Fruit fly (Drosophila melanogaster) whole organism, embryonic: ENCODE data around the gene CG7551.

Source experiments
- Abd-B ChIP-seq: fragments of 200-800 bp; sonication (Bioruptor generic); optimal IDR thresholded peaks from 2 replicates; lab custom pipeline; 2018; ENCODE audit warnings: missing biosample characterization, mild to moderate bottlenecking, missing genetic modification characterization, moderate library complexity
- Ada2b ChIP-seq: fragments of 200-800 bp; sonication (Bioruptor generic); IDR thresholded peaks from 2 replicates; pipeline ENCODE4 v1.3.6; 2022; ENCODE audit warnings: missing biosample characterization, missing genetic modification characterization
- CG10366 ChIP-seq: fragments of 200-800 bp; sonication (Bioruptor generic); IDR thresholded peaks from 2 replicates; pipeline ENCODE4 v1.3.6; 2022; ENCODE audit warnings: missing biosample characterization, missing genetic modification characterization
- CG12236 ChIP-seq: fragments of 200-800 bp; sonication (Bioruptor generic); optimal IDR thresholded peaks from 2 replicates; lab custom pipeline; 2016; ENCODE audit warnings: missing biosample characterization, missing genetic modification characterization
- CG12744 ChIP-seq: fragments of 200-800 bp; sonication (Bioruptor generic); optimal IDR thresholded peaks from 2 replicates; lab custom pipeline; 2016; ENCODE audit warnings: missing biosample characterization, missing genetic modification characterization
- CG12769 ChIP-seq: fragments of 200-800 bp; sonication (Bioruptor generic); optimal IDR thresholded peaks from 2 replicates; lab custom pipeline; 2019; ENCODE audit warnings: missing biosample characterization, mild to moderate bottlenecking, missing genetic modification characterization, moderate library complexity
- CG13424 ChIP-seq: fragments of 200-800 bp; sonication (Bioruptor generic); optimal IDR thresholded peaks from 2 replicates; lab custom pipeline; 2019; ENCODE audit warnings: missing biosample characterization, mild to moderate bottlenecking, missing genetic modification characterization, moderate library complexity
- CG1647 ChIP-seq: fragments of 200-800 bp; sonication (Bioruptor generic); optimal IDR thresholded peaks from 3 replicates; lab custom pipeline; 2016; ENCODE audit warnings: missing biosample characterization, missing genetic modification characterization
- CG17912 ChIP-seq: fragments of 200-800 bp; sonication (Bioruptor generic); optimal IDR thresholded peaks from 2 replicates; lab custom pipeline; 2018; ENCODE audit warnings: missing biosample characterization, mild to moderate bottlenecking, missing genetic modification characterization
- CG18764 ChIP-seq: fragments of 200-800 bp; sonication (Bioruptor generic); optimal IDR thresholded peaks from 3 replicates; lab custom pipeline; 2016; ENCODE audit warnings: missing biosample characterization, missing genetic modification characterization
- CG2129 ChIP-seq: fragments of 200-800 bp; sonication (Bioruptor generic); IDR thresholded peaks from 2 replicates; pipeline ENCODE4 v1.3.6; 2022; ENCODE audit warnings: missing biosample characterization, missing genetic modification characterization; ENCODE audit not compliant: partially characterized antibody
- CG2875 ChIP-seq: fragments of 200-800 bp; sonication (Bioruptor generic); optimal IDR thresholded peaks from 2 replicates; lab custom pipeline; 2017; ENCODE audit warnings: missing biosample characterization, mild to moderate bottlenecking, missing genetic modification characterization, missing genetic modification reagents
- CG31224 ChIP-seq: fragments of 200-800 bp; sonication (Bioruptor generic); IDR thresholded peaks from 2 replicates; pipeline ENCODE4 v1.3.6; 2022; ENCODE audit warnings: missing biosample characterization, missing genetic modification characterization
- CG3163 ChIP-seq: fragments of 200-800 bp; sonication (Bioruptor generic); optimal IDR thresholded peaks from 3 replicates; lab custom pipeline; 2016; ENCODE audit warnings: missing biosample characterization, missing genetic modification characterization
- CG3281 ChIP-seq: fragments of 200-800 bp; sonication (Bioruptor generic); optimal IDR thresholded peaks from 3 replicates; lab custom pipeline; 2017; ENCODE audit warnings: missing biosample characterization, mild to moderate bottlenecking, missing genetic modification characterization
- CG33213 ChIP-seq: fragments of 200-800 bp; sonication (Bioruptor generic); optimal IDR thresholded peaks from 3 replicates; lab custom pipeline; 2016; ENCODE audit warnings: missing biosample characterization, missing genetic modification characterization
- CG3407 ChIP-seq: fragments of 200-800 bp; sonication (Bioruptor generic); optimal IDR thresholded peaks from 2 replicates; lab custom pipeline; 2018; ENCODE audit warnings: missing biosample characterization, mild to moderate bottlenecking, missing genetic modification characterization
- CG34224 ChIP-seq: fragments of 200-800 bp; sonication (Bioruptor generic); IDR thresholded peaks from 3 replicates; pipeline ENCODE4 v1.3.6; 2022; ENCODE audit warnings: missing biosample characterization, missing genetic modification characterization; ENCODE audit not compliant: partially characterized antibody
- CG3847 ChIP-seq: fragments of 200-800 bp; sonication (Bioruptor generic); IDR thresholded peaks from 2 replicates; pipeline ENCODE4 v1.3.6; 2022; ENCODE audit warnings: missing biosample characterization, missing genetic modification characterization
- CG4282 ChIP-seq: fragments of 200-800 bp; sonication (Bioruptor generic); optimal IDR thresholded peaks from 2 replicates; lab custom pipeline; 2016; ENCODE audit warnings: missing biosample characterization, missing genetic modification characterization
- CG4328 ChIP-seq: fragments of 200-800 bp; sonication (Bioruptor generic); optimal IDR thresholded peaks from 3 replicates; lab custom pipeline; 2017; ENCODE audit warnings: missing biosample characterization, missing genetic modification reagents, missing genetic modification characterization
- CG4404 ChIP-seq: fragments of 200-800 bp; sonication (Bioruptor generic); IDR thresholded peaks from 2 replicates; pipeline ENCODE4 v1.3.6; 2022; ENCODE audit warnings: missing biosample characterization, missing genetic modification characterization
- CG4617 ChIP-seq: fragments of 200-800 bp; sonication (Bioruptor generic); optimal IDR thresholded peaks from 3 replicates; lab custom pipeline; 2016; ENCODE audit warnings: missing biosample characterization, missing genetic modification characterization, borderline replicate concordance
- CG7745 ChIP-seq: fragments of 200-800 bp; sonication (Bioruptor generic); optimal IDR thresholded peaks from 2 replicates; lab custom pipeline; 2018; ENCODE audit warnings: missing biosample characterization, mild to moderate bottlenecking, missing genetic modification characterization, moderate library complexity
- CG7786 ChIP-seq: fragments of 200-800 bp; sonication (Bioruptor generic); optimal IDR thresholded peaks from 2 replicates; lab custom pipeline; 2016; ENCODE audit warnings: missing biosample characterization, missing genetic modification characterization
- CG7839 ChIP-seq: fragments of 200-800 bp; sonication (Bioruptor generic); optimal IDR thresholded peaks from 3 replicates; lab custom pipeline; 2018; ENCODE audit warnings: missing biosample characterization, mild to moderate bottlenecking, missing genetic modification characterization, moderate library complexity
- CG8290 ChIP-seq, 3 experiments: fragments of 200-800 bp; sonication (Bioruptor generic); optimal IDR thresholded peaks; 2 replicates each; lab custom pipeline; 2016 to 2019; ENCODE audit warnings: missing biosample characterization in 3 of 3, missing genetic modification characterization in 3 of 3, mild to moderate bottlenecking in 2 of 3, moderate library complexity in 1 of 3
- CG8765 ChIP-seq: fragments of 200-800 bp; sonication (Bioruptor generic); IDR thresholded peaks from 2 replicates; pipeline ENCODE4 v1.3.6; 2022; ENCODE audit warnings: missing biosample characterization, missing genetic modification characterization
- CG9932 ChIP-seq: fragments of 200-800 bp; sonication (Bioruptor generic); IDR thresholded peaks from 2 replicates; pipeline ENCODE4 v1.3.6; 2022; ENCODE audit warnings: missing biosample characterization, missing genetic modification characterization
- CkIIα-i1 ChIP-seq: fragments of 200-800 bp; sonication (Bioruptor generic); IDR thresholded peaks from 2 replicates; pipeline ENCODE4 v1.3.6; 2022; ENCODE audit warnings: missing biosample characterization, missing genetic modification characterization
- D19A ChIP-seq: fragments of 200-800 bp; optimal IDR thresholded peaks from 3 replicates; lab custom pipeline; 2019; ENCODE audit warnings: missing biosample characterization, mild to moderate bottlenecking, missing genetic modification characterization, moderate library complexity
- Dek ChIP-seq: fragments of 200-800 bp; sonication (Bioruptor generic); optimal IDR thresholded peaks from 3 replicates; lab custom pipeline; 2019; ENCODE audit warnings: missing biosample characterization, mild to moderate bottlenecking, missing genetic modification characterization, moderate library complexity
- Dfd ChIP-seq, 2 experiments: fragments of >200 bp; optimal IDR thresholded peaks; 2 replicates each; lab custom pipeline; 2017; ENCODE audit warnings: missing biosample characterization in 2 of 2, missing genetic modification characterization in 2 of 2
- Drgx ChIP-seq: fragments of 200-800 bp; sonication (Bioruptor generic); IDR thresholded peaks from 2 replicates; pipeline ENCODE4 v1.3.6; 2022; ENCODE audit warnings: missing biosample characterization, missing genetic modification characterization
- Rx ChIP-seq: fragments of 200-800 bp; sonication (Bioruptor generic); IDR thresholded peaks from 2 replicates; pipeline ENCODE4 v1.3.6; 2022; ENCODE audit warnings: missing biosample characterization, missing genetic modification characterization
- Six4 ChIP-seq: fragments of 200-800 bp; sonication (Bioruptor generic); optimal IDR thresholded peaks from 2 replicates; lab custom pipeline; 2016; ENCODE audit warnings: missing biosample characterization, missing genetic modification characterization
- TFAM ChIP-seq: fragments of 200-800 bp; sonication (Bioruptor generic); optimal IDR thresholded peaks from 2 replicates; lab custom pipeline; 2017; ENCODE audit warnings: missing biosample characterization, missing genetic modification characterization, inconsistent platforms
- Tbp ChIP-seq: fragments of >200 bp; optimal IDR thresholded peaks from 2 replicates; lab custom pipeline; 2018; ENCODE audit warnings: missing biosample characterization, missing genetic modification characterization
- crol ChIP-seq: fragments of 200-800 bp; sonication (Bioruptor generic); IDR thresholded peaks from 2 replicates; pipeline ENCODE4 v1.3.6; 2022; ENCODE audit warnings: missing biosample characterization, missing genetic modification characterization
- dati ChIP-seq: fragments of 200-800 bp; sonication (Bioruptor generic); IDR thresholded peaks from 2 replicates; pipeline ENCODE4 v1.3.6; 2022; ENCODE audit warnings: missing biosample characterization, missing genetic modification characterization
- gcm2 ChIP-seq: fragments of 200-800 bp; sonication (Bioruptor generic); optimal IDR thresholded peaks from 2 replicates; lab custom pipeline; 2016; ENCODE audit warnings: missing biosample characterization, missing genetic modification characterization
- gsb ChIP-seq: fragments of 200-800 bp; sonication (Bioruptor generic); IDR thresholded peaks from 2 replicates; pipeline ENCODE4 v1.3.6; 2022; ENCODE audit warnings: missing biosample characterization, missing genetic modification characterization
- hb ChIP-seq: fragments of 200-800 bp; sonication (Bioruptor generic); IDR thresholded peaks from 3 replicates; pipeline ENCODE4 v1.3.6; 2022; ENCODE audit warnings: missing biosample characterization, missing genetic modification characterization; ENCODE audit not compliant: partially characterized antibody
- ind ChIP-seq: fragments of 200-800 bp; sonication (Bioruptor generic); optimal IDR thresholded peaks from 3 replicates; lab custom pipeline; 2016; ENCODE audit warnings: missing biosample characterization, missing genetic modification characterization
- maf-S ChIP-seq: fragments of 200-800 bp; sonication (Bioruptor generic); optimal IDR thresholded peaks from 2 replicates; lab custom pipeline; 2016; ENCODE audit warnings: missing biosample characterization, missing genetic modification characterization
- p53 ChIP-seq: fragments of 200-800 bp; sonication (Bioruptor generic); optimal IDR thresholded peaks from 2 replicates; lab custom pipeline; 2016; ENCODE audit warnings: missing biosample characterization, missing genetic modification characterization
- pnt ChIP-seq: fragments of 200-800 bp; sonication (Bioruptor generic); optimal IDR thresholded peaks from 3 replicates; lab custom pipeline; 2016; ENCODE audit warnings: missing biosample characterization, missing genetic modification characterization
- ro ChIP-seq: fragments of 200-800 bp; sonication (Bioruptor generic); IDR thresholded peaks from 2 replicates; pipeline ENCODE4 v1.3.6; 2022; ENCODE audit warnings: missing biosample characterization, missing genetic modification characterization
- sqz ChIP-seq: fragments of 200-800 bp; sonication (Bioruptor generic); optimal IDR thresholded peaks from 3 replicates; lab custom pipeline; 2018; ENCODE audit warnings: missing biosample characterization, mild to moderate bottlenecking, missing genetic modification characterization
- tap ChIP-seq: fragments of 200-800 bp; optimal IDR thresholded peaks from 3 replicates; lab custom pipeline; 2019; ENCODE audit warnings: missing biosample characterization, mild to moderate bottlenecking, missing genetic modification characterization, moderate library complexity

The CG7551 gene

dm6 chr3L:11431251-11431925, 26.9 kb upstream of the CG7551 start (continued):
- TF ChIP-seq CG31224 (GFP tag; lab: Robert Waterston, UW): peak; percentile 58
- TF ChIP-seq CG1647 (GFP tag; lab: Kevin White, UChicago): peak; percentile 30
- no peak for TF ChIP-seq dati (GFP tag; lab: Robert Waterston, UW)
- no peak for TF ChIP-seq CG34224 (GFP tag; lab: Robert Waterston, UW)
- TF ChIP-seq pnt (GFP tag; lab: Kevin White, UChicago): peak; percentile 61
- TF ChIP-seq CG12769: peak; percentile 87
- TF ChIP-seq Tbp (GFP tag; lab: Kevin White, UChicago): no peak
- no peak for TF ChIP-seq TFAM (GFP tag; lab: Kevin White, UChicago)
- TF ChIP-seq CG10366 (GFP tag; lab: Robert Waterston, UW): peak; percentile 89
- no peak for TF ChIP-seq CG2129 (GFP tag; lab: Robert Waterston, UW)
- peak; percentile 68 for TF ChIP-seq Abd-B (GFP tag; lab: Kevin White, UChicago)
- TF ChIP-seq ind (GFP tag; lab: Kevin White, UChicago): peak; percentile 76
- TF ChIP-seq CG7786: peak; percentile 73
- TF ChIP-seq gsb (GFP tag; lab: Robert Waterston, UW): peak; percentile 54
- TF ChIP-seq gcm2: peak; percentile 22
- TF ChIP-seq CG7839: peak; percentile 81
- TF ChIP-seq CG4404 (GFP tag; lab: Robert Waterston, UW): peak; percentile 68
- TF ChIP-seq Dek: peak; percentile 69
- TF ChIP-seq crol (GFP tag; lab: Robert Waterston, UW): peak; percentile 67
- TF ChIP-seq CG8290 (GFP tag; optimal IDR thresholded peaks at IDR 0.05; lab: Kevin White, UChicago): no peak
- TF ChIP-seq CG8290 (tag; optimal IDR thresholded peaks at IDR 0.05; lab: Kevin White, UChicago): peak in 1 of 2 experiments; percentile 85
- no peak for TF ChIP-seq ro (GFP tag; lab: Robert Waterston, UW)
- no peak for TF ChIP-seq CkIIα-i1 (GFP tag; lab: Robert Waterston, UW)
- TF ChIP-seq CG17912 (GFP tag; lab: Kevin White, UChicago): peak; percentile 36
- peak; percentile 42 for TF ChIP-seq CG3281 (GFP tag; lab: Kevin White, UChicago)
- TF ChIP-seq CG8765 (GFP tag; lab: Robert Waterston, UW): peak; percentile 60
- TF ChIP-seq Dfd (GFP tag; optimal IDR thresholded peaks at IDR 0.05; lab: Kevin White, UChicago): no peak
- no peak for TF ChIP-seq CG7745 (tag; lab: Kevin White, UChicago)
- peak; percentile 26 for TF ChIP-seq tap
- TF ChIP-seq Six4 (GFP tag; lab: Kevin White, UChicago): no peak
- peak; percentile 71 for TF ChIP-seq Ada2b
- peak; percentile 39 for TF ChIP-seq maf-S
- TF ChIP-seq CG2875 (GFP tag; lab: Kevin White, UChicago): peak; percentile 66
- TF ChIP-seq CG33213 (GFP tag; lab: Kevin White, UChicago): no peak
- peak; percentile 75 for TF ChIP-seq CG3847 (GFP tag; lab: Robert Waterston, UW)
- no peak for TF ChIP-seq CG4282 (GFP tag; lab: Kevin White, UChicago)
- peak; percentile 65 for TF ChIP-seq D19A (tag; lab: Kevin White, UChicago)
- TF ChIP-seq CG4617: peak; percentile 18
- no peak for TF ChIP-seq p53 (GFP tag; lab: Kevin White, UChicago)
- peak; percentile 78 for TF ChIP-seq CG9932 (GFP tag; lab: Robert Waterston, UW)
- peak; percentile 95 for TF ChIP-seq Drgx (GFP tag; lab: Robert Waterston, UW)
- peak; percentile 17 for TF ChIP-seq CG12744
- no peak for TF ChIP-seq CG12236 (GFP tag; lab: Kevin White, UChicago)
- no peak for TF ChIP-seq CG18764 (GFP tag; lab: Kevin White, UChicago)
- peak; percentile 54; the same call in 1 of the 2 replicates for TF ChIP-seq Rx (GFP tag; lab: Robert Waterston, UW)
- TF ChIP-seq hb: no peak
- peak; percentile 40 for TF ChIP-seq CG3163 (GFP tag; lab: Kevin White, UChicago)
- TF ChIP-seq CG13424 (tag; lab: Kevin White, UChicago): peak; percentile 84
- TF ChIP-seq sqz: peak; percentile 23
- peak; percentile 18 for TF ChIP-seq CG4328 (GFP tag; lab: Kevin White, UChicago)
- peak; percentile 43 for TF ChIP-seq CG3407 (GFP tag; lab: Kevin White, UChicago)
